Fruit fly (Drosophila melanogaster): ENCODE data around the gene CG5214.
A peak's percentile ranks its signal among the peaks of the same experiment; 100 is the strongest.

The CG5214 gene

dm6 chr3R:11216156-11216630 is 27.9 kb upstream of the CG5214 start, which contains the start of the genes RpS25 and CG4820:
Gene RpS25, minus strand, starts transcription at chr3R:11216287.
Gene CG4820, plus strand, starts transcription at chr3R:11216535.
- peak; percentile 3 to 55 for TF ChIP-seq CTCF (optimal IDR thresholded peaks at IDR 0.05)
- no peak for TF ChIP-seq CG8478 (optimal IDR thresholded peaks at IDR 0.05)

- no peak for TF ChIP-seq CTCF (optimal IDR thresholded peaks at IDR 0.05)
- no peak for TF ChIP-seq CG8478 (optimal IDR thresholded peaks at IDR 0.05)
These were observed 24.2 kb upstream of the CG5214 start, which contains the start of gene CG6689 for dm6 chr3R:11219883-11220282. Gene CG6689, minus strand, starts transcription at chr3R:11220064.

- TF ChIP-seq CTCF (optimal IDR thresholded peaks at IDR 0.05) (peak; percentile 63 to 66), CG8478 (optimal IDR thresholded peaks at IDR 0.05) (no peak)
These were observed 22.5 kb upstream of the CG5214 start, which contains the start of the genes CG6693 and RpL3 for dm6 chr3R:11221437-11222230. Gene CG6693, minus strand, starts transcription at chr3R:11221639. Gene RpL3, plus strand, starts transcription at chr3R:11221894.

dm6 chr3R:11222587-11222986 is 21.5 kb upstream of the CG5214 start:
- no peak for TF ChIP-seq CTCF (optimal IDR thresholded peaks at IDR 0.05)

- TF ChIP-seq CG8478 (optimal IDR thresholded peaks at IDR 0.05) = no peak
- no peak for TF ChIP-seq CTCF (optimal IDR thresholded peaks at IDR 0.05)
These were observed 19.6 kb upstream of the CG5214 start for dm6 chr3R:11224478-11224877.

dm6 chr3R:11225220-11225619 is 18.9 kb upstream of the CG5214 start, which contains the start of gene scpr-C:
Gene scpr-C, plus strand, starts transcription at chr3R:11225520.
- TF ChIP-seq CTCF (optimal IDR thresholded peaks at IDR 0.05) = no peak
- TF ChIP-seq CG8478 (optimal IDR thresholded peaks at IDR 0.05) = no peak

- no peak for TF ChIP-seq CTCF (optimal IDR thresholded peaks at IDR 0.05)
- no peak for TF ChIP-seq CG8478 (optimal IDR thresholded peaks at IDR 0.05)
These were observed 17.6 kb upstream of the CG5214 start, which contains the start of gene CG17726 for dm6 chr3R:11226496-11226895. Gene CG17726, plus strand, starts transcription at chr3R:11226762.

dm6 chr3R:11230392-11230791 is 13.7 kb upstream of the CG5214 start, which contains the start of gene GCC88:
Gene GCC88, minus strand, starts transcription at chr3R:11230600.
- no peak for TF ChIP-seq CTCF (optimal IDR thresholded peaks at IDR 0.05)

dm6 chr3R:11231037-11231436 is 13.1 kb upstream of the CG5214 start:
- TF ChIP-seq CG8478 (optimal IDR thresholded peaks at IDR 0.05) = no peak
- no peak for TF ChIP-seq CTCF (optimal IDR thresholded peaks at IDR 0.05)

dm6 chr3R:11231705-11232261 is 12.3 kb upstream of the CG5214 start, which contains the start of the genes CG17187 and Dph3:
Gene CG17187, minus strand, starts transcription at chr3R:11231879.
Gene Dph3, plus strand, starts transcription at chr3R:11231912.
- TF ChIP-seq CTCF (optimal IDR thresholded peaks at IDR 0.05) (no peak), CG8478 (optimal IDR thresholded peaks at IDR 0.05) (no peak)

dm6 chr3R:11234918-11235371 is 9.2 kb upstream of the CG5214 start, which contains the start of the genes Arfip and CG17721:
Gene Arfip, minus strand, starts transcription at chr3R:11235013.
Gene CG17721, plus strand, starts transcription at chr3R:11235140.
- TF ChIP-seq CG8478 (optimal IDR thresholded peaks at IDR 0.05) (no peak), CTCF (optimal IDR thresholded peaks at IDR 0.05) (peak in 1 of 2 experiments; percentile 11)

dm6 chr3R:11236041-11236440 is 8.1 kb upstream of the CG5214 start, which contains the start of gene CG31441:
Gene CG31441, plus strand, starts transcription at chr3R:11236286.
- TF ChIP-seq CTCF (optimal IDR thresholded peaks at IDR 0.05) (no peak), CG8478 (optimal IDR thresholded peaks at IDR 0.05) (no peak)

dm6 chr3R:11237598-11237997 is 6.5 kb upstream of the CG5214 start, which contains the start of gene CG31388:
Gene CG31388, plus strand, starts transcription at chr3R:11237815.
- TF ChIP-seq CTCF (optimal IDR thresholded peaks at IDR 0.05) (no peak), CG8478 (optimal IDR thresholded peaks at IDR 0.05) (no peak)

dm6 chr3R:11240891-11241290 is 3.2 kb upstream of the CG5214 start, which contains the start of the genes scpr-B and scpr-A:
Gene scpr-B, minus strand, starts transcription at chr3R:11240991.
Gene scpr-A, plus strand, starts transcription at chr3R:11241183.
- TF ChIP-seq CTCF (optimal IDR thresholded peaks at IDR 0.05) (no peak), CG8478 (optimal IDR thresholded peaks at IDR 0.05) (no peak)
